Worm (Caenorhabditis elegans): Measurements from ENCODE around the gene srx-43.
A peak's percentile ranks its signal among the peaks of the same experiment; 100 is the strongest.

Gene srx-43

ce11 chrV:16043686-16044085 is 25.9 kb downstream of the srx-43 start:
- TF ChIP-seq ceh-48 (tag; optimal IDR thresholded peaks at IDR 0.05) = no peak
- no peak for TF ChIP-seq tbx-2 (tag; optimal IDR thresholded peaks at IDR 0.05)
- no peak for TF ChIP-seq elt-4 (tag; optimal IDR thresholded peaks at IDR 0.05)
- TF ChIP-seq ceh-18 (tag; optimal IDR thresholded peaks at IDR 0.05) = no peak
- no peak for TF ChIP-seq Y22D7AL.16 (tag; optimal IDR thresholded peaks at IDR 0.05)
- no peak for TF ChIP-seq mec-3 (tag; optimal IDR thresholded peaks at IDR 0.05; ENCODE audit: borderline replicate concordance)
- no peak for TF ChIP-seq ceh-24 (tag; optimal IDR thresholded peaks at IDR 0.05)
- no peak for TF ChIP-seq che-1 (tag; optimal IDR thresholded peaks at IDR 0.05)

- TF ChIP-seq elt-2 (tag; optimal IDR thresholded peaks at IDR 0.05) (peak; percentile 75), pqm-1 (tag; optimal IDR thresholded peaks at IDR 0.05) (peak; percentile 0), odd-2 (tag; optimal IDR thresholded peaks at IDR 0.05) (no peak)
Observed at ce11 chrV:16045837-16046236, 28.1 kb downstream of the srx-43 start, which contains the start of gene T10C6.15. TSS of gene T10C6.15 (minus strand) at chrV:16045940.

ce11 chrV:16046573-16046972 is 28.8 kb downstream of the srx-43 start, which contains the start of gene ZK285.2:
TSS of gene ZK285.2 (plus strand) at chrV:16046873.
- TF ChIP-seq K02D7.2 (tag; optimal IDR thresholded peaks at IDR 0.05) = no peak
- TF ChIP-seq eyg-1 (tag; optimal IDR thresholded peaks at IDR 0.05) = no peak
- no peak for TF ChIP-seq K09A11.1 (tag; optimal IDR thresholded peaks at IDR 0.05; ENCODE audit: insufficient read depth)
- TF ChIP-seq fkh-6 (tag; optimal IDR thresholded peaks at IDR 0.05) = no peak
- no peak for TF ChIP-seq hlh-13 (GFP tag; optimal IDR thresholded peaks at IDR 0.05)
- no peak for TF ChIP-seq pros-1 (tag; optimal IDR thresholded peaks at IDR 0.05)
- no peak for TF ChIP-seq ceh-19 (GFP tag; optimal IDR thresholded peaks at IDR 0.05)
- TF ChIP-seq sox-2 (GFP tag; IDR thresholded peaks at IDR 0.05) = no peak
- no peak for TF ChIP-seq nfya-1 (tag; optimal IDR thresholded peaks at IDR 0.05)
- TF ChIP-seq dmd-4 (tag; optimal IDR thresholded peaks at IDR 0.05; ENCODE audit: borderline replicate concordance) = no peak
- TF ChIP-seq unc-86 (tag; optimal IDR thresholded peaks at IDR 0.05) = no peak

- TF ChIP-seq gmeb-2 (tag; optimal IDR thresholded peaks at IDR 0.05) = no peak
Observed at ce11 chrV:16047052-16047451, 29.3 kb downstream of the srx-43 start.

- TF ChIP-seq ceh-48 (tag; optimal IDR thresholded peaks at IDR 0.05) (no peak), ahr-1 (tag; optimal IDR thresholded peaks at IDR 0.05) (no peak), ztf-16 (tag; optimal IDR thresholded peaks at IDR 0.05) (no peak), nhr-11 (tag; optimal IDR thresholded peaks at IDR 0.05) (no peak), Y22D7AL.16 (tag; optimal IDR thresholded peaks at IDR 0.05) (no peak), pqm-1 (tag; optimal IDR thresholded peaks at IDR 0.05) (no peak), K09A11.1 (tag; optimal IDR thresholded peaks at IDR 0.05; ENCODE audit: insufficient read depth) (no peak), hlh-30 (tag; optimal IDR thresholded peaks at IDR 0.05; ENCODE audit: insufficient read depth) (no peak), nhr-232 (tag; optimal IDR thresholded peaks at IDR 0.05) (no peak), pax-1 (tag; optimal IDR thresholded peaks at IDR 0.05) (no peak), ceh-45 (GFP tag; IDR thresholded peaks at IDR 0.05) (no peak), fkh-10 (GFP tag; optimal IDR thresholded peaks at IDR 0.05) (no peak), C08G9.2 (tag; optimal IDR thresholded peaks at IDR 0.05) (no peak), unc-3 (GFP tag; conservative IDR thresholded peaks at IDR 0.05) (no peak), unc-3 (tag; optimal IDR thresholded peaks at IDR 0.05) (no peak), ets-4 (tag; optimal IDR thresholded peaks at IDR 0.05) (no peak), tbx-7 (tag; optimal IDR thresholded peaks at IDR 0.05) (no peak), pha-2 (tag; optimal IDR thresholded peaks at IDR 0.05) (no peak), pros-1 (tag; optimal IDR thresholded peaks at IDR 0.05) (no peak), ceh-34 (tag; optimal IDR thresholded peaks at IDR 0.05) (no peak), nfya-1 (tag; optimal IDR thresholded peaks at IDR 0.05) (no peak)
Observed at ce11 chrV:16047508-16047907, 29.7 kb downstream of the srx-43 start, which contains the start of gene str-198. TSS of gene str-198 (plus strand) at chrV:16047808.
